Worm (Caenorhabditis elegans): ENCODE results near the gene C14C10.1.
A peak's percentile ranks its signal among the peaks of the same experiment; 100 is the strongest.

C14C10.1 gene

ce11 chrV:12563187-12563586 is 24.9 kb upstream of the C14C10.1 start, which contains the start of gene mrps-5:
TSS of gene mrps-5 (plus strand) at chrV:12563487.
- TF ChIP-seq ama-1 (optimal IDR thresholded peaks at IDR 0.05): no peak
- TF ChIP-seq mdl-1 (tag; optimal IDR thresholded peaks at IDR 0.05): no peak
- no peak for TF ChIP-seq madf-9 (GFP tag; conservative IDR thresholded peaks at IDR 0.05)
- TF ChIP-seq T20F7.1 (GFP tag; optimal IDR thresholded peaks at IDR 0.05): peak; percentile 19
- TF ChIP-seq mdt-29 (GFP tag; IDR thresholded peaks at IDR 0.05): no peak
- 0 out of 2 replicates have a peak, but pooled peaks have one; percentile 8 for TF ChIP-seq Y105C5A.15 (GFP tag; IDR thresholded peaks at IDR 0.05)

DNA sequence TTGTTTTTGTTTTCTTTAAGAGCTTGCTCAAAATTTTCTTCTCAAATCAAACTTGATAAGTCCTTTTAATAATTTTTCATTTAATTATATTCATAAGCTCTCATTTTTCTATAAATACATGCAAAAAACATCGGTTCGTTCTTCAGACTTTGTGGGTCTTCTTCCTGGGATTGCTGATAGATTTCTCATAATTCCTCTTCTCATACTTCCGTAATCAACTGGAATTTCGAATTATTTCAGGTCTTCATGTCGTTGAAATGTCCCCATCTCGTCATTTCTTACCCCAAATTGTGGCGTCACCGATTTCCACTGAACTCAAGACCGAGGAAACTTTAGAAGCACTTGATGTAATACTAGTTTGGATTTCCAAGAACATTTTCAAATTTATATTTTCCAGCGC is 23.2 kb upstream of the C14C10.1 start:
- TF ChIP-seq mxl-2 (GFP tag; conservative IDR thresholded peaks at IDR 0.05) (no peak), madf-9 (GFP tag; conservative IDR thresholded peaks at IDR 0.05) (no peak), nhr-25 (tag; optimal IDR thresholded peaks at IDR 0.05; ENCODE audit: borderline replicate concordance, insufficient read depth) (no peak), nhr-11 (tag; optimal IDR thresholded peaks at IDR 0.05) (no peak), T26A8.4 (GFP tag; IDR thresholded peaks at IDR 0.05) (no peak), jun-1 (tag; optimal IDR thresholded peaks at IDR 0.05) (no peak), spr-3 (GFP tag; optimal IDR thresholded peaks at IDR 0.05) (no peak), ceh-32 (tag; optimal IDR thresholded peaks at IDR 0.05; ENCODE audit: poor library complexity) (no peak), lin-39 (tag; optimal IDR thresholded peaks at IDR 0.05) (no peak), nhr-102 (tag; optimal IDR thresholded peaks at IDR 0.05) (no peak), nhr-10 (tag; optimal IDR thresholded peaks at IDR 0.05) (no peak), lin-1 (GFP tag; IDR thresholded peaks at IDR 0.05) (no peak), nhr-48 (tag; optimal IDR thresholded peaks at IDR 0.05) (no peak), T20F7.1 (GFP tag; optimal IDR thresholded peaks at IDR 0.05) (no peak)

- TF ChIP-seq unc-62 (GFP tag; optimal IDR thresholded peaks at IDR 0.05 in 1 of 2) (peak in 1 of 2 experiments; percentile 97), unc-62 (tag; optimal IDR thresholded peaks at IDR 0.05) (no peak), Y75B8A.6 (GFP tag; IDR thresholded peaks at IDR 0.05) (no peak), duxl-1 (tag; optimal IDR thresholded peaks at IDR 0.05; ENCODE audit: poor library complexity) (no peak), Y5F2A.4 (GFP tag; optimal IDR thresholded peaks at IDR 0.05) (no peak), lin-13 (GFP tag; optimal IDR thresholded peaks at IDR 0.05) (no peak)
These were observed 20.8 kb upstream of the C14C10.1 start for ce11 chrV:12567312-12567711.

ce11 chrV:12567850-12568249 is 20.3 kb upstream of the C14C10.1 start, which contains the start of gene E02A10.4:
TSS of gene E02A10.4 (minus strand) at chrV:12567950.
- TF ChIP-seq mes-2 (tag; optimal IDR thresholded peaks at IDR 0.05; ENCODE audit: poor library complexity, severe bottlenecking) (no peak), attf-4 (tag; optimal IDR thresholded peaks at IDR 0.05) (no peak), lin-39 (tag; optimal IDR thresholded peaks at IDR 0.05) (no peak), hif-1 (tag; optimal IDR thresholded peaks at IDR 0.05) (no peak), zfp-3 (GFP tag; conservative IDR thresholded peaks at IDR 0.05) (no peak), lin-29 (GFP tag; IDR thresholded peaks at IDR 0.05) (no peak), egl-27 (tag; optimal IDR thresholded peaks at IDR 0.05) (no peak), duxl-1 (tag; optimal IDR thresholded peaks at IDR 0.05; ENCODE audit: poor library complexity) (no peak), vab-7 (GFP tag; IDR thresholded peaks at IDR 0.05) (no peak), arid-1 (GFP tag; conservative IDR thresholded peaks at IDR 0.05) (no peak)

DNA sequence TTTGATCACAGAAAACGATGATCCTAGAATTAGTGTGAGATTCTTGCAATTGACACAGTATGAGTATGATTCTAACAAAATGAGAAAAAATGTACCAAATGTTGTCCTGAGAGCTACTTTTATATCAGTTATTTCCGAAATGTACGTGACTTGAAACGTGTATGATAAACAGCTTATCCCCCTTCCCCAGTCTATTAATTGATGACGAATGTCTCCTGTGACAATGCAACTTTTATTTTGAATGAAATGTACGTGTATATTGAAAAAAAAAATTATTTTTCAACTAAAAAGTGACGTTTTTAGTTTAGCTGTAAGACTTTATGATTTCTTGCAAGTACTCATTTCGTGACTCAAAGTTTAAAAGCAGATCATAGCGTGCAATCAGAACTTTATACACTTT is 17.9 kb upstream of the C14C10.1 start:
- TF ChIP-seq nhr-76 (tag; optimal IDR thresholded peaks at IDR 0.05) (no peak), nhr-77 (tag; optimal IDR thresholded peaks at IDR 0.05) (no peak), spr-3 (GFP tag; optimal IDR thresholded peaks at IDR 0.05) (no peak), dpl-1 (GFP tag; optimal IDR thresholded peaks at IDR 0.05) (no peak), madf-5 (GFP tag; IDR thresholded peaks at IDR 0.05) (no peak), lin-29 (GFP tag; IDR thresholded peaks at IDR 0.05) (no peak), zfp-3 (GFP tag; conservative IDR thresholded peaks at IDR 0.05) (no peak), hif-1 (tag; optimal IDR thresholded peaks at IDR 0.05) (no peak)

Measured in whole organism, L4 larva.